Comparison of ENCODE assay signal across 1 fruit fly cellular context in the genomic region with DNA sequence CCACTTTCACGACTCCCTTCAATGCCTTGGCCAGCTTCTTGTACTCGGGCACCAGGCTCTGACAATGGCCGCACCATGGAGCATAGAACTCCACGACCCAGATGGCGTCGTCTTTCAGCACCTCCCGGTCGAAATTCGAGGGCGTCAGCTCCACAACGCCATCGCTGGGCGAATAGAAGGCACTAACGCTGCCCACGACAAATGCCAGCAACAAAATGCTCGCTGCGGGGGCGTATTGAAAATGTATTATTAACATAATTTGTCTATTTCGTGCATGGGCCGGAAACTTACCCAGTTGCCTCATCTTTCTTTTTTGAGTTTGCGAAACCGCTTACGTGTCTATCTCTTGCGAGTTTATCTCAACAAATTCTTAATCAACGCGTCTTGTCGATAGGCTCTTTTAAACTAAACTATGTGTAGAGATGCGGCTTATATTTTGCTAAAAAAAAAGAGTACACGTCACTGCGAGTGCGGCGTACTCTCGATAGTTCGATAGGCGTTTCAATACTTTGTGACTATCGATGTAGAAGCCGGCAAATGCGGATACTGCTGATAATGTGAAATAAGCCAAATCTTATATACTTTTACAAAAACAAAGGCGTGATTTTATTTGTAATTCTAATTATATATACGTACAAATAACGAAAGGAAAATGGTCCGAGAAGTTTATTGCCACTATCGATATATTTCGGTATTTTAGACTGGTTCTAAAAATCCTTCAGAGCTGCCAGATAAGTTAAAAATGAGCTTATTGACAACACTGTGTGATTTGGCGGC.
TF ChIP-seq lines count a peak whose summit lies in the region.

A gene (minus strand): TSS at position 487 of the 777 bp plus-strand sequence.

TF ChIP-seq in whole organism, embryonic, 481 proteins besides CTCF, POLR2A, EP300 and RAD21 (continued from another document):
- TF ChIP-seq Scr (GFP tag; IDR thresholded peaks at IDR 0.05; lab: Robert Waterston, UW; ENCODE audit: partially characterized antibody) (peak; percentile 98), abd-A (tag; optimal IDR thresholded peaks at IDR 0.05; lab: Kevin White, UChicago) (peak; percentile 21), CG17361 (GFP tag; IDR thresholded peaks at IDR 0.05; lab: Robert Waterston, UW) (no peak), CG9727 (GFP tag; optimal IDR thresholded peaks at IDR 0.05; lab: Kevin White, UChicago) (no peak), chinmo (GFP tag; IDR thresholded peaks at IDR 0.05; lab: Robert Waterston, UW; ENCODE audit: partially characterized antibody) (peak; percentile 91; the same call in 3 of the 4 replicates), Stat92E (GFP tag; optimal IDR thresholded peaks at IDR 0.05; lab: Kevin White, UChicago) (peak in 1 of 3 experiments; percentile 58), Dp (GFP tag; optimal IDR thresholded peaks at IDR 0.05; lab: Kevin White, UChicago) (peak; percentile 88), Dref (GFP tag; IDR thresholded peaks at IDR 0.05; lab: Robert Waterston, UW) (peak; percentile 74), CG4617 (GFP tag; optimal IDR thresholded peaks at IDR 0.05; lab: Kevin White, UChicago; ENCODE audit: borderline replicate concordance) (peak; percentile 5), sna (GFP tag; IDR thresholded peaks at IDR 0.05; lab: Robert Waterston, UW; ENCODE audit: partially characterized antibody) (peak; percentile 96), HLH4C (GFP tag; IDR thresholded peaks at IDR 0.05; lab: Robert Waterston, UW; ENCODE audit: partially characterized antibody) (peak; percentile 93), CG2129 (GFP tag; IDR thresholded peaks at IDR 0.05; lab: Robert Waterston, UW; ENCODE audit: partially characterized antibody) (peak; percentile 97), CG3726 (GFP tag; IDR thresholded peaks at IDR 0.05; lab: Robert Waterston, UW) (no peak), CG14860 (GFP tag; IDR thresholded peaks at IDR 0.05; lab: Robert Waterston, UW; ENCODE audit: partially characterized antibody) (peak; percentile 84), Sin3A (optimal IDR thresholded peaks at IDR 0.05; lab: Kevin White, UChicago) (peak; percentile 72), Nf-YC (tag; optimal IDR thresholded peaks at IDR 0.05; lab: Kevin White, UChicago) (peak; percentile 24), Ets97D (GFP tag; optimal IDR thresholded peaks at IDR 0.05; lab: Kevin White, UChicago) (peak; percentile 42), Opbp (GFP tag; IDR thresholded peaks at IDR 0.05; lab: Robert Waterston, UW; ENCODE audit: partially characterized antibody) (peak; percentile 93; the same call in 2 of the 3 replicates), CG3995 (GFP tag; optimal IDR thresholded peaks at IDR 0.05; lab: Kevin White, UChicago) (peak; percentile 79), Rfx (GFP tag; IDR thresholded peaks at IDR 0.05; lab: Robert Waterston, UW) (peak; percentile 36; the same call in 1 of the 2 replicates), lbe (GFP tag; optimal IDR thresholded peaks at IDR 0.05; lab: Kevin White, UChicago) (peak; percentile 21), CG30020 (tag; optimal IDR thresholded peaks at IDR 0.05; lab: Kevin White, UChicago) (peak; percentile 40), CG14014 (GFP tag; IDR thresholded peaks at IDR 0.05; lab: Robert Waterston, UW) (no peak), Lhr (GFP tag; optimal IDR thresholded peaks at IDR 0.05; lab: Kevin White, UChicago) (peak; percentile 42), Sox102F (GFP tag; optimal IDR thresholded peaks at IDR 0.05; lab: Kevin White, UChicago) (no peak), mld (GFP tag; IDR thresholded peaks at IDR 0.05; lab: Robert Waterston, UW; ENCODE audit: partially characterized antibody) (peak; percentile 76; the same call in 2 of the 3 replicates), CG10147 (GFP tag; optimal IDR thresholded peaks at IDR 0.05; lab: Kevin White, UChicago) (peak; percentile 19), gfzf (GFP tag; optimal IDR thresholded peaks at IDR 0.05; lab: Kevin White, UChicago) (peak; percentile 18), ab (GFP tag; optimal IDR thresholded peaks at IDR 0.05; lab: Kevin White, UChicago) (no peak), nmo (GFP tag; optimal IDR thresholded peaks at IDR 0.05; lab: Kevin White, UChicago) (peak; percentile 52), CoRest (tag; optimal IDR thresholded peaks at IDR 0.05; lab: Kevin White, UChicago) (peak; percentile 18), Bteb2 (GFP tag; optimal IDR thresholded peaks at IDR 0.05; lab: Kevin White, UChicago) (no peak), Hmr (GFP tag; optimal IDR thresholded peaks at IDR 0.05; lab: Kevin White, UChicago) (peak; percentile 16), Xbp1 (GFP tag; optimal IDR thresholded peaks at IDR 0.05; lab: Kevin White, UChicago) (peak; percentile 97), CG13287 (GFP tag; IDR thresholded peaks at IDR 0.05; lab: Robert Waterston, UW; ENCODE audit: partially characterized antibody) (peak; percentile 99), tna (GFP tag; IDR thresholded peaks at IDR 0.05; lab: Robert Waterston, UW; ENCODE audit: partially characterized antibody) (peak; percentile 87), CG1647 (GFP tag; optimal IDR thresholded peaks at IDR 0.05; lab: Kevin White, UChicago) (no peak), sug (tag; optimal IDR thresholded peaks at IDR 0.05; lab: Kevin White, UChicago) (peak; percentile 4), CG9797 (GFP tag; optimal IDR thresholded peaks at IDR 0.05; lab: Kevin White, UChicago) (peak; percentile 24), CG17829 (tag; optimal IDR thresholded peaks at IDR 0.05; lab: Kevin White, UChicago) (peak; percentile 31), Doc3 (GFP tag; IDR thresholded peaks at IDR 0.05; lab: Robert Waterston, UW; ENCODE audit: partially characterized antibody) (peak; percentile 99), ato (GFP tag; IDR thresholded peaks at IDR 0.05; lab: Robert Waterston, UW; ENCODE audit: partially characterized antibody) (peak; percentile 81), hbn (GFP tag; IDR thresholded peaks at IDR 0.05; lab: Robert Waterston, UW; ENCODE audit: partially characterized antibody) (peak; percentile 98), so (GFP tag; IDR thresholded peaks at IDR 0.05; lab: Robert Waterston, UW) (no peak), Bgb (GFP tag; IDR thresholded peaks at IDR 0.05; lab: Robert Waterston, UW; ENCODE audit: partially characterized antibody) (peak; percentile 90), CG12659 (GFP tag; optimal IDR thresholded peaks at IDR 0.05; lab: Kevin White, UChicago) (peak; percentile 50), CG6689 (GFP tag; IDR thresholded peaks at IDR 0.05; lab: Robert Waterston, UW) (no peak), nerfin-2 (GFP tag; IDR thresholded peaks at IDR 0.05; lab: Robert Waterston, UW; ENCODE audit: partially characterized antibody) (peak; percentile 84), hb (GFP tag; IDR thresholded peaks at IDR 0.05; lab: Robert Waterston, UW; ENCODE audit: partially characterized antibody) (peak; percentile 91), Jarid2 (GFP tag; optimal IDR thresholded peaks at IDR 0.05; lab: Kevin White, UChicago) (peak; percentile 27), CG14710 (tag; optimal IDR thresholded peaks at IDR 0.05; lab: Kevin White, UChicago) (peak; percentile 59), CG12769 (tag; optimal IDR thresholded peaks at IDR 0.05; lab: Kevin White, UChicago) (peak; percentile 8), CG3847 (GFP tag; IDR thresholded peaks at IDR 0.05; lab: Robert Waterston, UW) (peak; percentile 39), CG11504 (tag; optimal IDR thresholded peaks at IDR 0.05; lab: Kevin White, UChicago) (peak; percentile 15), Nf-YB (GFP tag; optimal IDR thresholded peaks at IDR 0.05; lab: Kevin White, UChicago) (no peak), CG2116 (GFP tag; optimal IDR thresholded peaks at IDR 0.05; lab: Kevin White, UChicago) (peak; percentile 80), sob (GFP tag; IDR thresholded peaks at IDR 0.05; lab: Robert Waterston, UW) (no peak), unc-4 (GFP tag; IDR thresholded peaks at IDR 0.05; lab: Robert Waterston, UW; ENCODE audit: partially characterized antibody) (peak; percentile 98), rib (GFP tag; IDR thresholded peaks at IDR 0.05; lab: Robert Waterston, UW) (no peak), BEAF-32 (GFP tag; optimal IDR thresholded peaks at IDR 0.05; lab: Kevin White, UChicago) (peak; percentile 94), sr (GFP tag; IDR thresholded peaks at IDR 0.05; lab: Robert Waterston, UW) (peak; percentile 97), Abd-B (GFP tag; optimal IDR thresholded peaks at IDR 0.05; lab: Kevin White, UChicago) (peak; percentile 36), Sry-δ (GFP tag; optimal IDR thresholded peaks at IDR 0.05; lab: Kevin White, UChicago) (peak; percentile 72), HLH3B (GFP tag; IDR thresholded peaks at IDR 0.05; lab: Robert Waterston, UW) (no peak), YL-1 (GFP tag; optimal IDR thresholded peaks at IDR 0.05; lab: Kevin White, UChicago) (peak; percentile 67), phol (tag; optimal IDR thresholded peaks at IDR 0.05; lab: Kevin White, UChicago) (peak; percentile 5), salm (tag; optimal IDR thresholded peaks at IDR 0.05; lab: Kevin White, UChicago) (no peak), MESR4 (GFP tag; optimal IDR thresholded peaks at IDR 0.05; lab: Kevin White, UChicago) (peak; percentile 71), CG42726 (GFP tag; IDR thresholded peaks at IDR 0.05; lab: Robert Waterston, UW; ENCODE audit: partially characterized antibody) (peak; percentile 62; the same call in 1 of the 2 replicates), CG16813 (GFP tag; IDR thresholded peaks at IDR 0.05; lab: Robert Waterston, UW; ENCODE audit: partially characterized antibody) (peak; percentile 95), zen2 (GFP tag; IDR thresholded peaks at IDR 0.05; lab: Robert Waterston, UW; ENCODE audit: partially characterized antibody) (peak; percentile 93; the same call in 2 of the 3 replicates), bbx (GFP tag; IDR thresholded peaks at IDR 0.05; lab: Robert Waterston, UW; ENCODE audit: partially characterized antibody) (peak; percentile 87), ken (GFP tag; IDR thresholded peaks at IDR 0.05; lab: Robert Waterston, UW) (no peak), gem (tag; optimal IDR thresholded peaks at IDR 0.05; lab: Kevin White, UChicago) (no peak), CG15601 (tag; optimal IDR thresholded peaks at IDR 0.05; lab: Kevin White, UChicago) (peak; percentile 21), stwl (tag; optimal IDR thresholded peaks at IDR 0.05; lab: Kevin White, UChicago) (peak; percentile 75), CG7963 (GFP tag; IDR thresholded peaks at IDR 0.05; lab: Robert Waterston, UW; ENCODE audit: partially characterized antibody) (peak; percentile 84), Mad (GFP tag; optimal IDR thresholded peaks at IDR 0.05; lab: Kevin White, UChicago) (no peak), Dll (GFP tag; IDR thresholded peaks at IDR 0.05; lab: Robert Waterston, UW; ENCODE audit: partially characterized antibody) (peak; percentile 99), danr (GFP tag; IDR thresholded peaks at IDR 0.05; lab: Robert Waterston, UW) (no peak), vnd (GFP tag; IDR thresholded peaks at IDR 0.05; lab: Robert Waterston, UW; ENCODE audit: partially characterized antibody) (peak; percentile 93), CG34224 (GFP tag; IDR thresholded peaks at IDR 0.05; lab: Robert Waterston, UW; ENCODE audit: partially characterized antibody) (peak; percentile 98), hkb (optimal IDR thresholded peaks at IDR 0.05; lab: Kevin White, UChicago) (no peak), hkb (GFP tag; IDR thresholded peaks at IDR 0.05; lab: Robert Waterston, UW) (no peak)
